Worm (Caenorhabditis elegans) whole organism, L2 larva: ENCODE data around the gene M02D8.2.
"Not testable (repeated sequence)": the region's sequence is repeated elsewhere in the genome, so short reads cannot be mapped to it uniquely, and the experiment has no call there.

ENCODE experiments used
- R02D3.7 ChIP-seq: fragments of 150-350 bp; optimal IDR thresholded peaks from 2 replicates; lab custom pipeline; 2014; ENCODE audit warnings: missing biosample characterization, missing genetic modification characterization
- Y55F3AM.14 ChIP-seq: fragments of 200-800 bp; sonication (Bioruptor generic); optimal IDR thresholded peaks from 2 replicates; lab custom pipeline; 2018; ENCODE audit warnings: mild to moderate bottlenecking, missing genetic modification characterization, missing compliant biosample characterization
- aly-2 ChIP-seq: fragments of 150-350 bp; optimal IDR thresholded peaks from 2 replicates; lab custom pipeline; 2014; ENCODE audit warnings: missing biosample characterization, missing genetic modification characterization
- ama-1 ChIP-seq: fragments of 150-350 bp; optimal IDR thresholded peaks from 2 replicates; lab custom pipeline; 2018; ENCODE audit warnings: inconsistent platforms
- blmp-1 ChIP-seq: sonication (generic microtip); optimal IDR thresholded peaks from 2 replicates; lab custom pipeline; 2017; ENCODE audit warnings: missing genetic modification characterization, mild to moderate bottlenecking, missing compliant biosample characterization, antibody characterized with exemption, moderate library complexity; ENCODE audit not compliant: insufficient read depth
- dmd-4 ChIP-seq: sonication (generic microtip); optimal IDR thresholded peaks from 2 replicates; lab custom pipeline; 2017; ENCODE audit warnings: missing biosample characterization, missing genetic modification characterization
- gmeb-1 ChIP-seq: fragments of 150-350 bp; optimal IDR thresholded peaks from 2 replicates; lab custom pipeline; 2014; ENCODE audit warnings: missing biosample characterization, missing genetic modification characterization
- mab-5 ChIP-seq: fragments of 150-350 bp; optimal IDR thresholded peaks from 2 replicates; lab custom pipeline; 2014; ENCODE audit warnings: missing biosample characterization, missing genetic modification characterization
- nhr-11 ChIP-seq: fragments of 150-350 bp; optimal IDR thresholded peaks from 2 replicates; lab custom pipeline; 2014; ENCODE audit warnings: missing biosample characterization, missing genetic modification characterization
- skn-1 ChIP-seq: sonication (generic microtip); optimal IDR thresholded peaks from 2 replicates; lab custom pipeline; 2017; ENCODE audit warnings: missing biosample characterization, missing genetic modification characterization
- unc-62 ChIP-seq: fragments of 150-350 bp; optimal IDR thresholded peaks from 2 replicates; lab custom pipeline; 2014; ENCODE audit warnings: missing biosample characterization, missing genetic modification reagents, missing genetic modification characterization
- zag-1 ChIP-seq: fragments of 150-350 bp; optimal IDR thresholded peaks from 2 replicates; lab custom pipeline; 2014; ENCODE audit warnings: missing biosample characterization, missing genetic modification characterization
- ztf-11 ChIP-seq: sonication (generic microtip); optimal IDR thresholded peaks from 2 replicates; lab custom pipeline; 2017; ENCODE audit warnings: missing biosample characterization, missing genetic modification characterization
- ztf-4 ChIP-seq: fragments of 150-350 bp; optimal IDR thresholded peaks from 2 replicates; lab custom pipeline; 2014; ENCODE audit warnings: missing biosample characterization, missing genetic modification characterization

- TF ChIP-seq ama-1 (lab: Kevin White, UChicago); Y55F3AM.14 (GFP tag; lab: Kevin White, UChicago); zag-1 (tag; lab: Kevin White, UChicago); skn-1 (tag; lab: Kevin White, UChicago); unc-62 (GFP tag; lab: Kevin White, UChicago); ztf-11 (tag; lab: Kevin White, UChicago); blmp-1; R02D3.7 (tag; lab: Kevin White, UChicago); ztf-4 (tag; lab: Kevin White, UChicago); gmeb-1 (tag; lab: Kevin White, UChicago); aly-2; nhr-11 (tag; lab: Kevin White, UChicago); dmd-4 (tag; lab: Kevin White, UChicago); mab-5 (tag; lab: Kevin White, UChicago): not testable (repeated sequence)
Measured at ce11 chrX:8731822-8732221, 7.7 kb upstream of the M02D8.2 start, which contains the start of gene M02D8.6.
